Worm (Caenorhabditis elegans) whole organism, L1 larva: ENCODE measurements around the gene F36H12.3.

ENCODE experiments used
- fkh-8 ChIP-seq: sonication (generic microtip); optimal IDR thresholded peaks from 2 replicates; lab custom pipeline; 2016; ENCODE audit warnings: mild to moderate bottlenecking, missing genetic modification characterization, missing compliant biosample characterization
- nhr-237 ChIP-seq: fragments of 150-350 bp; optimal IDR thresholded peaks from 2 replicates; lab custom pipeline; 2014; ENCODE audit warnings: missing biosample characterization, missing genetic modification characterization
- nhr-28 ChIP-seq: fragments of 150-350 bp; optimal IDR thresholded peaks from 2 replicates; lab custom pipeline; 2014; ENCODE audit warnings: missing biosample characterization, missing genetic modification characterization
- pqm-1 ChIP-seq: sonication (generic microtip); optimal IDR thresholded peaks from 3 replicates; lab custom pipeline; 2017; ENCODE audit warnings: missing biosample characterization, missing genetic modification characterization
- snpc-4 ChIP-seq: fragments of 150-350 bp; optimal IDR thresholded peaks from 2 replicates; lab custom pipeline; 2014; ENCODE audit warnings: missing biosample characterization, missing genetic modification characterization
- unc-62 ChIP-seq: fragments of 150-350 bp; optimal IDR thresholded peaks from 2 replicates; lab custom pipeline; 2014; ENCODE audit warnings: missing biosample characterization, missing genetic modification reagents, missing genetic modification characterization
- ztf-11 ChIP-seq, 2 experiments: sonication (generic microtip); optimal IDR thresholded peaks; 2 replicates each; lab custom pipeline; 2016 to 2017; ENCODE audit warnings: missing genetic modification characterization in 2 of 2, missing biosample characterization in 1 of 2, missing compliant biosample characterization in 1 of 2

- no peak for TF ChIP-seq snpc-4
- TF ChIP-seq fkh-8 (tag; lab: Kevin White, UChicago) = no peak
- TF ChIP-seq pqm-1 (tag; lab: Kevin White, UChicago) = no peak
- no peak for TF ChIP-seq nhr-28 (tag; lab: Kevin White, UChicago)
- TF ChIP-seq ztf-11 (tag; optimal IDR thresholded peaks at IDR 0.05; lab: Kevin White, UChicago) = no peak
- TF ChIP-seq nhr-237 (tag; lab: Kevin White, UChicago) = no peak
- no peak for TF ChIP-seq unc-62 (GFP tag; lab: Kevin White, UChicago)
Measured at ce11 chrIV:5291207-5291606, 18.6 kb downstream of the F36H12.3 start.
